Worm (Caenorhabditis elegans): ENCODE measurements around the gene srlf-7.
A peak's percentile ranks its signal among the peaks of the same experiment; 100 is the strongest.

ce11 chrIV:7147722-7148121 lies 41.4 kb upstream of the srlf-7 start:
- peak; percentile 32 for TF ChIP-seq nfya-1 (tag; optimal IDR thresholded peaks at IDR 0.05; ENCODE audit: insufficient read depth)
- TF ChIP-seq unc-62 (GFP tag; optimal IDR thresholded peaks at IDR 0.05), result no peak
- no peak for TF ChIP-seq ama-1 (optimal IDR thresholded peaks at IDR 0.05)

All from whole organism, L3 larva.